Fruit fly (Drosophila melanogaster) whole organism, embryonic: ENCODE results near the gene mRpL32.
A peak's percentile ranks its signal among the peaks of the same experiment; 100 is the strongest.

ENCODE experiments used
- Atf6 ChIP-seq: fragments of 200-800 bp; sonication (Bioruptor generic); IDR thresholded peaks from 2 replicates; pipeline ENCODE4 v1.3.6; 2022; ENCODE audit warnings: missing biosample characterization, missing genetic modification characterization
- CG10431 ChIP-seq: fragments of 200-800 bp; sonication (Bioruptor generic); optimal IDR thresholded peaks from 3 replicates; lab custom pipeline; 2018; ENCODE audit warnings: missing biosample characterization, mild to moderate bottlenecking, missing genetic modification characterization
- CG10462 ChIP-seq: fragments of 200-800 bp; sonication (Bioruptor generic); optimal IDR thresholded peaks from 2 replicates; lab custom pipeline; 2016; ENCODE audit warnings: missing biosample characterization, missing genetic modification characterization
- CG11696 ChIP-seq: fragments of 200-800 bp; sonication (Bioruptor generic); IDR thresholded peaks from 2 replicates; pipeline ENCODE4 v1.3.6; 2022; ENCODE audit warnings: missing biosample characterization, missing genetic modification characterization
- CG12219 ChIP-seq: fragments of 200-800 bp; sonication (Bioruptor generic); optimal IDR thresholded peaks from 3 replicates; lab custom pipeline; 2018; ENCODE audit warnings: missing biosample characterization, mild to moderate bottlenecking, missing genetic modification characterization
- CG12942 ChIP-seq: fragments of 200-800 bp; sonication (Bioruptor generic); optimal IDR thresholded peaks from 3 replicates; lab custom pipeline; 2016; ENCODE audit warnings: missing biosample characterization, missing genetic modification characterization
- CG13287 ChIP-seq: fragments of 200-800 bp; sonication (Bioruptor generic); IDR thresholded peaks from 2 replicates; pipeline ENCODE4 v1.3.6; 2022; ENCODE audit warnings: missing biosample characterization, missing genetic modification characterization; ENCODE audit not compliant: partially characterized antibody
- CG13624 ChIP-seq: fragments of 200-800 bp; sonication (Bioruptor generic); optimal IDR thresholded peaks from 2 replicates; lab custom pipeline; 2016; ENCODE audit warnings: missing biosample characterization, missing genetic modification characterization
- CG15073 ChIP-seq: fragments of 200-800 bp; sonication (Bioruptor generic); optimal IDR thresholded peaks from 2 replicates; lab custom pipeline; 2016; ENCODE audit warnings: missing biosample characterization, missing genetic modification characterization
- CG15514 ChIP-seq: fragments of 200-800 bp; sonication (Bioruptor generic); optimal IDR thresholded peaks from 3 replicates; lab custom pipeline; 2017; ENCODE audit warnings: missing biosample characterization, missing genetic modification characterization, mild to moderate bottlenecking, moderate library complexity, missing genetic modification reagents
- CG18262 ChIP-seq: fragments of 200-800 bp; optimal IDR thresholded peaks from 3 replicates; lab custom pipeline; 2019; ENCODE audit warnings: missing biosample characterization, mild to moderate bottlenecking, missing genetic modification characterization, moderate library complexity
- CG3281 ChIP-seq: fragments of 200-800 bp; sonication (Bioruptor generic); optimal IDR thresholded peaks from 3 replicates; lab custom pipeline; 2017; ENCODE audit warnings: missing biosample characterization, mild to moderate bottlenecking, missing genetic modification characterization
- CG4820 ChIP-seq: fragments of 200-800 bp; sonication (Bioruptor generic); optimal IDR thresholded peaks from 3 replicates; lab custom pipeline; 2016; ENCODE audit warnings: missing biosample characterization, missing genetic modification characterization
- CG4854 ChIP-seq: fragments of 200-800 bp; sonication (Bioruptor generic); optimal IDR thresholded peaks from 2 replicates; lab custom pipeline; 2016; ENCODE audit warnings: missing biosample characterization, missing genetic modification characterization, inconsistent platforms
- CG6683 ChIP-seq: fragments of 200-800 bp; sonication (Bioruptor generic); optimal IDR thresholded peaks from 2 replicates; lab custom pipeline; 2017; ENCODE audit warnings: missing biosample characterization, mild to moderate bottlenecking, missing genetic modification characterization, missing genetic modification reagents
- CG6765 ChIP-seq: fragments of 200-800 bp; sonication (Bioruptor generic); optimal IDR thresholded peaks from 3 replicates; lab custom pipeline; 2017; ENCODE audit warnings: missing biosample characterization, mild to moderate bottlenecking, missing genetic modification characterization
- CG7987 ChIP-seq: fragments of 200-800 bp; sonication (Bioruptor generic); optimal IDR thresholded peaks from 2 replicates; lab custom pipeline; 2018; ENCODE audit warnings: missing biosample characterization, mild to moderate bottlenecking, missing genetic modification characterization, moderate library complexity
- CG8281 ChIP-seq: fragments of 200-800 bp; sonication (Bioruptor generic); optimal IDR thresholded peaks from 2 replicates; lab custom pipeline; 2018; ENCODE audit warnings: missing biosample characterization, mild to moderate bottlenecking, missing genetic modification characterization, moderate library complexity
- CG8765 ChIP-seq: fragments of 200-800 bp; sonication (Bioruptor generic); IDR thresholded peaks from 2 replicates; pipeline ENCODE4 v1.3.6; 2022; ENCODE audit warnings: missing biosample characterization, missing genetic modification characterization
- CG9609 ChIP-seq: fragments of 200-800 bp; sonication (Bioruptor generic); optimal IDR thresholded peaks from 3 replicates; lab custom pipeline; 2016; ENCODE audit warnings: missing biosample characterization, missing genetic modification characterization
- CkIIα-i1 ChIP-seq: fragments of 200-800 bp; sonication (Bioruptor generic); IDR thresholded peaks from 2 replicates; pipeline ENCODE4 v1.3.6; 2022; ENCODE audit warnings: missing biosample characterization, missing genetic modification characterization
- Drgx ChIP-seq: fragments of 200-800 bp; sonication (Bioruptor generic); IDR thresholded peaks from 2 replicates; pipeline ENCODE4 v1.3.6; 2022; ENCODE audit warnings: missing biosample characterization, missing genetic modification characterization
- Elba2 ChIP-seq: fragments of 200-800 bp; sonication (Bioruptor generic); optimal IDR thresholded peaks from 3 replicates; lab custom pipeline; 2016; ENCODE audit warnings: missing biosample characterization, missing genetic modification characterization
- Fer2 ChIP-seq: fragments of 200-800 bp; sonication (Bioruptor generic); optimal IDR thresholded peaks from 2 replicates; lab custom pipeline; 2018; ENCODE audit warnings: missing biosample characterization, mild to moderate bottlenecking, missing genetic modification characterization, moderate library complexity
- GATAe ChIP-seq: fragments of 200-800 bp; sonication (Bioruptor generic); conservative IDR thresholded peaks from 2 replicates; pipeline ENCODE4 v1.3.6; 2022; ENCODE audit warnings: missing biosample characterization, missing genetic modification characterization
- H2.0 ChIP-seq: fragments of 200-800 bp; sonication (Bioruptor generic); IDR thresholded peaks from 2 replicates; pipeline ENCODE4 v1.3.6; 2022; ENCODE audit warnings: missing biosample characterization, missing genetic modification characterization
- HLH4C ChIP-seq: fragments of 200-800 bp; sonication (Bioruptor generic); IDR thresholded peaks from 3 replicates; pipeline ENCODE4 v1.3.6; 2022; ENCODE audit warnings: missing biosample characterization, missing genetic modification characterization; ENCODE audit not compliant: partially characterized antibody
- Max ChIP-seq: fragments of 200-800 bp; sonication (Bioruptor generic); optimal IDR thresholded peaks from 2 replicates; lab custom pipeline; 2016; ENCODE audit warnings: missing biosample characterization, mild to moderate bottlenecking, missing genetic modification characterization
- Six4 ChIP-seq: fragments of 200-800 bp; sonication (Bioruptor generic); optimal IDR thresholded peaks from 2 replicates; lab custom pipeline; 2016; ENCODE audit warnings: missing biosample characterization, missing genetic modification characterization
- Spps ChIP-seq: fragments of 200-800 bp; sonication (Bioruptor generic); optimal IDR thresholded peaks from 2 replicates; lab custom pipeline; 2018; ENCODE audit warnings: missing biosample characterization, mild to moderate bottlenecking, missing genetic modification characterization
- Tbp ChIP-seq: fragments of >200 bp; optimal IDR thresholded peaks from 2 replicates; lab custom pipeline; 2018; ENCODE audit warnings: missing biosample characterization, missing genetic modification characterization
- ab ChIP-seq: fragments of 200-800 bp; sonication (Bioruptor generic); optimal IDR thresholded peaks from 2 replicates; lab custom pipeline; 2016; ENCODE audit warnings: missing biosample characterization, missing genetic modification characterization
- aop ChIP-seq: fragments of 200-800 bp; sonication (Bioruptor generic); IDR thresholded peaks from 2 replicates; pipeline ENCODE4 v1.3.6; 2022; ENCODE audit warnings: missing biosample characterization, missing genetic modification characterization
- eve ChIP-seq, 2 experiments: fragments of >200 bp; optimal IDR thresholded peaks; 2 replicates each; lab custom pipeline; 2017; ENCODE audit warnings: missing biosample characterization in 2 of 2, missing genetic modification characterization in 2 of 2
- fd64A ChIP-seq: fragments of 200-800 bp; sonication (Bioruptor generic); optimal IDR thresholded peaks from 3 replicates; lab custom pipeline; 2018; ENCODE audit warnings: missing biosample characterization, mild to moderate bottlenecking, missing genetic modification characterization
- fu2 ChIP-seq: fragments of 200-800 bp; sonication (Bioruptor generic); optimal IDR thresholded peaks from 2 replicates; lab custom pipeline; 2016; ENCODE audit warnings: missing biosample characterization, missing genetic modification characterization
- gce ChIP-seq: fragments of 200-800 bp; sonication (Bioruptor generic); IDR thresholded peaks from 3 replicates; pipeline ENCODE4 v1.3.6; 2022; ENCODE audit warnings: missing biosample characterization, missing genetic modification characterization
- gem ChIP-seq: fragments of 200-800 bp; sonication (Bioruptor generic); optimal IDR thresholded peaks from 2 replicates; lab custom pipeline; 2019; ENCODE audit warnings: missing biosample characterization, mild to moderate bottlenecking, missing genetic modification characterization, moderate library complexity
- gro ChIP-seq: fragments of 200-800 bp; sonication (Bioruptor generic); optimal IDR thresholded peaks from 2 replicates; lab custom pipeline; 2016; ENCODE audit warnings: missing biosample characterization, missing genetic modification characterization
- lab ChIP-seq: fragments of 200-800 bp; sonication (Bioruptor generic); optimal IDR thresholded peaks from 3 replicates; lab custom pipeline; 2017; ENCODE audit warnings: missing biosample characterization, missing genetic modification characterization, mild to moderate bottlenecking, moderate library complexity, missing genetic modification reagents
- nerfin-1 ChIP-seq: fragments of 200-800 bp; sonication (Bioruptor generic); optimal IDR thresholded peaks from 3 replicates; lab custom pipeline; 2019; ENCODE audit warnings: missing biosample characterization, mild to moderate bottlenecking, missing genetic modification characterization, moderate library complexity
- nerfin-2 ChIP-seq: fragments of 200-800 bp; sonication (Bioruptor generic); IDR thresholded peaks from 2 replicates; pipeline ENCODE4 v1.3.6; 2022; ENCODE audit warnings: missing biosample characterization, missing genetic modification characterization; ENCODE audit not compliant: partially characterized antibody
- nmo ChIP-seq: fragments of 200-800 bp; sonication (Bioruptor generic); optimal IDR thresholded peaks from 2 replicates; lab custom pipeline; 2018; ENCODE audit warnings: missing biosample characterization, mild to moderate bottlenecking, missing genetic modification characterization, moderate library complexity
- sc ChIP-seq, 3 experiments: fragments of >200 bp in 2 of 3; fragments of 200-800 bp in 1 of 3; sonication (Bioruptor generic) in 1 of 3; optimal IDR thresholded peaks; 2 replicates in 2 of 3; 3 replicates in 1 of 3; lab custom pipeline; 2017; ENCODE audit warnings: mild to moderate bottlenecking in 1 of 3, missing biosample characterization in 1 of 3, missing genetic modification characterization in 1 of 3, missing genetic modification reagents in 1 of 3
- sens ChIP-seq: fragments of 200-800 bp; sonication (Bioruptor generic); peaks from one replicate; lab custom pipeline; 2016; ENCODE audit warnings: missing biosample characterization, missing genetic modification characterization
- ssp ChIP-seq: fragments of 200-800 bp; sonication (Bioruptor generic); IDR thresholded peaks from 2 replicates; pipeline ENCODE4 v1.3.6; 2022; ENCODE audit warnings: missing biosample characterization, missing genetic modification characterization
- unc-4 ChIP-seq: fragments of 200-800 bp; sonication (Bioruptor generic); IDR thresholded peaks from 2 replicates; pipeline ENCODE4 v1.3.6; 2022; ENCODE audit warnings: missing biosample characterization, missing genetic modification characterization; ENCODE audit not compliant: partially characterized antibody
- wdn ChIP-seq: fragments of 200-800 bp; sonication (Bioruptor generic); IDR thresholded peaks from 2 replicates; pipeline ENCODE4 v1.3.6; 2022; ENCODE audit warnings: missing biosample characterization, missing genetic modification characterization

Gene mRpL32

dm6 chr3R:31225043-31225681, 27.5 kb upstream of the mRpL32 start (continued):
- TF ChIP-seq CG11696, result no peak
- no peak for TF ChIP-seq CG8765 (GFP tag; lab: Robert Waterston, UW)
- TF ChIP-seq nmo (GFP tag; lab: Kevin White, UChicago), result no peak
- TF ChIP-seq CG12219, result no peak
- TF ChIP-seq wdn, result no peak
- no peak for TF ChIP-seq CG7987 (GFP tag; lab: Kevin White, UChicago)
- TF ChIP-seq CkIIα-i1, result no peak
- TF ChIP-seq fu2, result no peak
- no peak for TF ChIP-seq Six4
- TF ChIP-seq CG15073 (GFP tag; lab: Kevin White, UChicago), result no peak
- no peak for TF ChIP-seq Atf6 (GFP tag; lab: Robert Waterston, UW)
- TF ChIP-seq gce, result no peak
- TF ChIP-seq fd64A (GFP tag; lab: Kevin White, UChicago), result no peak
- TF ChIP-seq Tbp (GFP tag; lab: Kevin White, UChicago), result no peak
- peak; percentile 68 for TF ChIP-seq lab (GFP tag; lab: Kevin White, UChicago)
- TF ChIP-seq Spps (tag; lab: Kevin White, UChicago), result no peak
- TF ChIP-seq CG13624 (GFP tag; lab: Kevin White, UChicago), result no peak
- no peak for TF ChIP-seq CG3281 (GFP tag; lab: Kevin White, UChicago)
- no peak for TF ChIP-seq aop (GFP tag; lab: Robert Waterston, UW)
- no peak for TF ChIP-seq gem (tag; lab: Kevin White, UChicago)
- TF ChIP-seq nerfin-1 (tag; lab: Kevin White, UChicago), result no peak
- TF ChIP-seq GATAe (GFP tag; lab: Robert Waterston, UW), result peak; percentile 45; the same call in 1 of the 2 replicates
- peak; percentile 26 for TF ChIP-seq CG18262 (tag; lab: Kevin White, UChicago)
- TF ChIP-seq CG4854 (GFP tag; lab: Kevin White, UChicago), result no peak
- TF ChIP-seq nerfin-2 (GFP tag; lab: Robert Waterston, UW), result no peak
- no peak for TF ChIP-seq CG8281
- no peak for TF ChIP-seq gro
- TF ChIP-seq CG15514, result no peak
- TF ChIP-seq CG10462 (GFP tag; lab: Kevin White, UChicago), result no peak
- peak; percentile 73 for TF ChIP-seq Drgx (GFP tag; lab: Robert Waterston, UW)
- no peak for TF ChIP-seq CG9609 (GFP tag; lab: Kevin White, UChicago)
- no peak for TF ChIP-seq ab
- no peak for TF ChIP-seq CG6765 (GFP tag; lab: Kevin White, UChicago)
- TF ChIP-seq unc-4 (GFP tag; lab: Robert Waterston, UW), result no peak
- no peak for TF ChIP-seq CG10431 (GFP tag; lab: Kevin White, UChicago)
- TF ChIP-seq CG13287, result no peak
- TF ChIP-seq H2.0, result no peak
- no peak for TF ChIP-seq Fer2 (tag; lab: Kevin White, UChicago)
- no peak for TF ChIP-seq sc (optimal IDR thresholded peaks at IDR 0.05; lab: Kevin White, UChicago)
- no peak for TF ChIP-seq sc (GFP tag; optimal IDR thresholded peaks at IDR 0.05; lab: Kevin White, UChicago)
- TF ChIP-seq eve (GFP tag; optimal IDR thresholded peaks at IDR 0.05; lab: Kevin White, UChicago), result no peak
- TF ChIP-seq Elba2, result no peak
- TF ChIP-seq CG6683 (GFP tag; lab: Kevin White, UChicago), result no peak
- peak; percentile 15 for TF ChIP-seq Max
- no peak for TF ChIP-seq sens (GFP tag; lab: Kevin White, UChicago)
- TF ChIP-seq HLH4C (GFP tag; lab: Robert Waterston, UW), result no peak
- TF ChIP-seq CG12942, result no peak
- TF ChIP-seq CG4820 (GFP tag; lab: Kevin White, UChicago), result no peak
- TF ChIP-seq ssp (GFP tag; lab: Robert Waterston, UW), result no peak
- TF ChIP-seq, all 482 proteins: peak for 35
